Fruit fly (Drosophila melanogaster): ENCODE data around the gene CG43638.
A peak's percentile ranks its signal among the peaks of the same experiment; 100 is the strongest.

CG43638 gene

dm6 chr3L:12003457-12003856, 40.9 kb upstream of the CG43638 start:
- TF ChIP-seq tai (GFP tag; optimal IDR thresholded peaks at IDR 0.05) = no peak
- no peak for TF ChIP-seq Hr83 (GFP tag; optimal IDR thresholded peaks at IDR 0.05; ENCODE audit: poor library complexity, severe bottlenecking)
- no peak for TF ChIP-seq ey (GFP tag; optimal IDR thresholded peaks at IDR 0.05)
- TF ChIP-seq CG9705 (GFP tag; optimal IDR thresholded peaks at IDR 0.05) = no peak
- TF ChIP-seq Jra (GFP tag; optimal IDR thresholded peaks at IDR 0.05) = no peak
- TF ChIP-seq usp (GFP tag; optimal IDR thresholded peaks at IDR 0.05) = no peak
- TF ChIP-seq pan (optimal IDR thresholded peaks at IDR 0.05) = no peak
- TF ChIP-seq foxo (GFP tag; optimal IDR thresholded peaks at IDR 0.05) = no peak
- no peak for TF ChIP-seq GATAd (GFP tag; optimal IDR thresholded peaks at IDR 0.05)
- TF ChIP-seq CG32264 (GFP tag; optimal IDR thresholded peaks at IDR 0.05) = no peak
- TF ChIP-seq Hnf4 (GFP tag; optimal IDR thresholded peaks at IDR 0.05) = no peak
- TF ChIP-seq OdsH (GFP tag; optimal IDR thresholded peaks at IDR 0.05) = no peak
- no peak for TF ChIP-seq CrebA (GFP tag; optimal IDR thresholded peaks at IDR 0.05; ENCODE audit: borderline replicate concordance)
- no peak for TF ChIP-seq dsf (GFP tag; optimal IDR thresholded peaks at IDR 0.05; ENCODE audit: borderline replicate concordance)
- TF ChIP-seq brk (GFP tag; optimal IDR thresholded peaks at IDR 0.05) = no peak
- TF ChIP-seq rgr (GFP tag; optimal IDR thresholded peaks at IDR 0.05) = no peak
- no peak for TF ChIP-seq fru (GFP tag; optimal IDR thresholded peaks at IDR 0.05)
- TF ChIP-seq dmrt93B (GFP tag; optimal IDR thresholded peaks at IDR 0.05) = no peak
- TF ChIP-seq Abd-B (GFP tag; optimal IDR thresholded peaks at IDR 0.05) = no peak
- no peak for TF ChIP-seq Myc (optimal IDR thresholded peaks at IDR 0.05)

dm6 chr3L:12004136-12004535, 40.2 kb upstream of the CG43638 start:
- TF ChIP-seq sv (GFP tag; optimal IDR thresholded peaks at IDR 0.05) = no peak
- no peak for TF ChIP-seq Myc (optimal IDR thresholded peaks at IDR 0.05)
- TF ChIP-seq GATAd (GFP tag; optimal IDR thresholded peaks at IDR 0.05) = no peak
- no peak for TF ChIP-seq Dfd (GFP tag; optimal IDR thresholded peaks at IDR 0.05)
- no peak for TF ChIP-seq Hr83 (GFP tag; optimal IDR thresholded peaks at IDR 0.05; ENCODE audit: poor library complexity, severe bottlenecking)
- TF ChIP-seq usp (GFP tag; optimal IDR thresholded peaks at IDR 0.05) = no peak
- no peak for TF ChIP-seq h (GFP tag; optimal IDR thresholded peaks at IDR 0.05)
- no peak for TF ChIP-seq dsf (GFP tag; optimal IDR thresholded peaks at IDR 0.05; ENCODE audit: borderline replicate concordance)
- TF ChIP-seq dmrt93B (GFP tag; optimal IDR thresholded peaks at IDR 0.05) = no peak
- no peak for TF ChIP-seq Rel (GFP tag; optimal IDR thresholded peaks at IDR 0.05)
- no peak for TF ChIP-seq Rel (tag; optimal IDR thresholded peaks at IDR 0.05)
- TF ChIP-seq fru (GFP tag; optimal IDR thresholded peaks at IDR 0.05) = no peak
- TF ChIP-seq Dif (GFP tag; optimal IDR thresholded peaks at IDR 0.05; ENCODE audit: partially characterized antibody) = no peak
- no peak for TF ChIP-seq N (GFP tag; optimal IDR thresholded peaks at IDR 0.05)
- TF ChIP-seq CrebA (GFP tag; optimal IDR thresholded peaks at IDR 0.05; ENCODE audit: borderline replicate concordance) = no peak

- TF ChIP-seq CG9705 (GFP tag; optimal IDR thresholded peaks at IDR 0.05) (no peak), Vsx2 (GFP tag; optimal IDR thresholded peaks at IDR 0.05; ENCODE audit: partially characterized antibody) (peak; percentile 69), Myc (optimal IDR thresholded peaks at IDR 0.05) (peak; percentile 73), Jra (GFP tag; optimal IDR thresholded peaks at IDR 0.05) (no peak), N (GFP tag; optimal IDR thresholded peaks at IDR 0.05) (peak; percentile 68), Dfd (GFP tag; optimal IDR thresholded peaks at IDR 0.05) (no peak), pan (optimal IDR thresholded peaks at IDR 0.05) (no peak), rgr (GFP tag; optimal IDR thresholded peaks at IDR 0.05) (no peak), Abd-B (GFP tag; optimal IDR thresholded peaks at IDR 0.05) (no peak), sage (GFP tag; optimal IDR thresholded peaks at IDR 0.05) (peak; percentile 5), Hnf4 (GFP tag; optimal IDR thresholded peaks at IDR 0.05) (no peak), brk (GFP tag; optimal IDR thresholded peaks at IDR 0.05) (no peak)
These were observed 36.4 kb upstream of the CG43638 start for dm6 chr3L:12007945-12008344.

- TF ChIP-seq dsf (GFP tag; optimal IDR thresholded peaks at IDR 0.05; ENCODE audit: borderline replicate concordance) (no peak), CrebA (GFP tag; optimal IDR thresholded peaks at IDR 0.05; ENCODE audit: borderline replicate concordance) (no peak), HLH106 (tag; optimal IDR thresholded peaks at IDR 0.05) (no peak), Jra (GFP tag; optimal IDR thresholded peaks at IDR 0.05) (no peak), Hnf4 (GFP tag; optimal IDR thresholded peaks at IDR 0.05) (no peak), OdsH (GFP tag; optimal IDR thresholded peaks at IDR 0.05) (peak; percentile 18), usp (GFP tag; optimal IDR thresholded peaks at IDR 0.05) (no peak), sv (GFP tag; optimal IDR thresholded peaks at IDR 0.05) (no peak), Hr78 (GFP tag; optimal IDR thresholded peaks at IDR 0.05) (no peak), psq (GFP tag; optimal IDR thresholded peaks at IDR 0.05) (no peak), brk (GFP tag; optimal IDR thresholded peaks at IDR 0.05) (no peak), dmrt93B (GFP tag; optimal IDR thresholded peaks at IDR 0.05) (no peak), tai (GFP tag; optimal IDR thresholded peaks at IDR 0.05) (no peak), Hr83 (GFP tag; optimal IDR thresholded peaks at IDR 0.05; ENCODE audit: poor library complexity, severe bottlenecking) (no peak), Dif (GFP tag; optimal IDR thresholded peaks at IDR 0.05; ENCODE audit: partially characterized antibody) (no peak), Rel (GFP tag; optimal IDR thresholded peaks at IDR 0.05) (no peak), Rel (tag; optimal IDR thresholded peaks at IDR 0.05) (no peak), Vsx2 (GFP tag; optimal IDR thresholded peaks at IDR 0.05; ENCODE audit: partially characterized antibody) (no peak), GATAd (GFP tag; optimal IDR thresholded peaks at IDR 0.05) (no peak), Myc (optimal IDR thresholded peaks at IDR 0.05) (no peak), sage (GFP tag; optimal IDR thresholded peaks at IDR 0.05) (no peak), pan (optimal IDR thresholded peaks at IDR 0.05) (no peak), jim (GFP tag; optimal IDR thresholded peaks at IDR 0.05) (no peak), fru (GFP tag; optimal IDR thresholded peaks at IDR 0.05) (peak; percentile 40), br (GFP tag; optimal IDR thresholded peaks at IDR 0.05) (no peak), N (GFP tag; optimal IDR thresholded peaks at IDR 0.05) (no peak), dl (GFP tag; optimal IDR thresholded peaks at IDR 0.05; ENCODE audit: insufficient read depth in 1 of 2, partially characterized antibody in 2 of 2) (no peak), lola (GFP tag; optimal IDR thresholded peaks at IDR 0.05) (no peak), CG9705 (GFP tag; optimal IDR thresholded peaks at IDR 0.05) (no peak), foxo (GFP tag; optimal IDR thresholded peaks at IDR 0.05) (peak in 1 of 2 experiments; percentile 36), Sp1 (GFP tag; optimal IDR thresholded peaks at IDR 0.05) (no peak), Mio (GFP tag; optimal IDR thresholded peaks at IDR 0.05) (no peak), h (GFP tag; optimal IDR thresholded peaks at IDR 0.05) (peak; percentile 76), woc (GFP tag; optimal IDR thresholded peaks at IDR 0.05) (peak; percentile 1)
These were observed 30.7 kb upstream of the CG43638 start for dm6 chr3L:12013698-12014097.

All from whole organism, wandering third instar larva.